Fruit fly (Drosophila melanogaster) whole organism, embryonic: ENCODE data around the gene Prp18.

Experiments used
- B-H2 ChIP-seq: fragments of 200-800 bp; sonication (Bioruptor generic); optimal IDR thresholded peaks from 2 replicates; lab custom pipeline; 2018; ENCODE audit warnings: missing biosample characterization, mild to moderate bottlenecking, missing genetic modification characterization
- Bteb2 ChIP-seq: fragments of 200-800 bp; sonication (Bioruptor generic); optimal IDR thresholded peaks from 2 replicates; lab custom pipeline; 2016; ENCODE audit warnings: missing biosample characterization, missing genetic modification characterization
- C15 ChIP-seq: fragments of 200-800 bp; sonication (Bioruptor generic); IDR thresholded peaks from 3 replicates; pipeline ENCODE4 v1.3.6; 2022; ENCODE audit warnings: missing biosample characterization, missing genetic modification characterization
- CG11398 ChIP-seq: fragments of 200-800 bp; sonication (Bioruptor generic); optimal IDR thresholded peaks from 2 replicates; lab custom pipeline; 2016; ENCODE audit warnings: missing biosample characterization, missing genetic modification characterization
- CG11504 ChIP-seq: fragments of 200-800 bp; sonication (Bioruptor generic); optimal IDR thresholded peaks from 3 replicates; lab custom pipeline; 2019; ENCODE audit warnings: missing biosample characterization, mild to moderate bottlenecking, missing genetic modification characterization, moderate library complexity
- CG11723 ChIP-seq: fragments of 200-800 bp; sonication (Bioruptor generic); optimal IDR thresholded peaks from 2 replicates; lab custom pipeline; 2017; ENCODE audit warnings: missing biosample characterization, mild to moderate bottlenecking, missing genetic modification characterization
- CG12299 ChIP-seq: fragments of 200-800 bp; sonication (Bioruptor generic); optimal IDR thresholded peaks from 2 replicates; lab custom pipeline; 2018; ENCODE audit warnings: missing biosample characterization, mild to moderate bottlenecking, missing genetic modification characterization
- CG14050 ChIP-seq: fragments of 200-800 bp; sonication (Bioruptor generic); IDR thresholded peaks from 3 replicates; pipeline ENCODE4 v1.3.6; 2022; ENCODE audit warnings: missing biosample characterization, missing genetic modification characterization
- CG14441 ChIP-seq: fragments of 200-800 bp; sonication (Bioruptor generic); IDR thresholded peaks from 2 replicates; pipeline ENCODE4 v1.3.6; 2022; ENCODE audit warnings: missing biosample characterization, missing genetic modification characterization
- CG16815 ChIP-seq: fragments of 200-800 bp; sonication (Bioruptor generic); optimal IDR thresholded peaks from 3 replicates; lab custom pipeline; 2017; ENCODE audit warnings: missing biosample characterization, mild to moderate bottlenecking, missing genetic modification characterization
- CG16863 ChIP-seq: fragments of 200-800 bp; sonication (Bioruptor generic); optimal IDR thresholded peaks from 3 replicates; lab custom pipeline; 2016; ENCODE audit warnings: missing biosample characterization, missing genetic modification characterization
- CG17912 ChIP-seq: fragments of 200-800 bp; sonication (Bioruptor generic); optimal IDR thresholded peaks from 2 replicates; lab custom pipeline; 2018; ENCODE audit warnings: missing biosample characterization, mild to moderate bottlenecking, missing genetic modification characterization
- CG18619 ChIP-seq: fragments of 200-800 bp; sonication (Bioruptor generic); optimal IDR thresholded peaks from 3 replicates; lab custom pipeline; 2017; ENCODE audit warnings: missing biosample characterization, mild to moderate bottlenecking, missing genetic modification characterization
- CG2199 ChIP-seq: fragments of 200-800 bp; sonication (Bioruptor generic); IDR thresholded peaks from 3 replicates; pipeline ENCODE4 v1.3.6; 2022; ENCODE audit warnings: missing biosample characterization, missing genetic modification characterization
- CG33213 ChIP-seq: fragments of 200-800 bp; sonication (Bioruptor generic); optimal IDR thresholded peaks from 3 replicates; lab custom pipeline; 2016; ENCODE audit warnings: missing biosample characterization, missing genetic modification characterization
- CG34224 ChIP-seq: fragments of 200-800 bp; sonication (Bioruptor generic); IDR thresholded peaks from 3 replicates; pipeline ENCODE4 v1.3.6; 2022; ENCODE audit warnings: missing biosample characterization, missing genetic modification characterization; ENCODE audit not compliant: partially characterized antibody
- CG4424 ChIP-seq: fragments of 200-800 bp; sonication (Bioruptor generic); optimal IDR thresholded peaks from 3 replicates; lab custom pipeline; 2016; ENCODE audit warnings: missing biosample characterization, missing genetic modification characterization
- CG6689 ChIP-seq: fragments of 200-800 bp; sonication (Bioruptor generic); IDR thresholded peaks from 2 replicates; pipeline ENCODE4 v1.3.6; 2022; ENCODE audit warnings: missing biosample characterization, missing genetic modification characterization
- CG6813 ChIP-seq: fragments of 200-800 bp; sonication (Bioruptor generic); optimal IDR thresholded peaks from 2 replicates; lab custom pipeline; 2017; ENCODE audit warnings: missing biosample characterization, missing genetic modification characterization, mild to moderate bottlenecking, moderate library complexity, missing genetic modification reagents
- CG7839 ChIP-seq: fragments of 200-800 bp; sonication (Bioruptor generic); optimal IDR thresholded peaks from 3 replicates; lab custom pipeline; 2018; ENCODE audit warnings: missing biosample characterization, mild to moderate bottlenecking, missing genetic modification characterization, moderate library complexity
- CG8388 ChIP-seq: fragments of 200-800 bp; sonication (Bioruptor generic); optimal IDR thresholded peaks from 2 replicates; lab custom pipeline; 2019; ENCODE audit warnings: missing biosample characterization, mild to moderate bottlenecking, missing genetic modification characterization, moderate library complexity
- Dref ChIP-seq: fragments of 200-800 bp; sonication (Bioruptor generic); IDR thresholded peaks from 2 replicates; pipeline ENCODE4 v1.3.6; 2022; ENCODE audit warnings: missing biosample characterization, missing genetic modification characterization
- Drgx ChIP-seq: fragments of 200-800 bp; sonication (Bioruptor generic); IDR thresholded peaks from 2 replicates; pipeline ENCODE4 v1.3.6; 2022; ENCODE audit warnings: missing biosample characterization, missing genetic modification characterization
- Elba2 ChIP-seq: fragments of 200-800 bp; sonication (Bioruptor generic); optimal IDR thresholded peaks from 3 replicates; lab custom pipeline; 2016; ENCODE audit warnings: missing biosample characterization, missing genetic modification characterization
- Hr51 ChIP-seq, 2 experiments: fragments of 200-800 bp; sonication (Bioruptor generic); optimal IDR thresholded peaks; 2 replicates in 1 of 2; 3 replicates in 1 of 2; lab custom pipeline; 2016 to 2018; ENCODE audit warnings: missing biosample characterization in 2 of 2, missing genetic modification characterization in 2 of 2, mild to moderate bottlenecking in 1 of 2, moderate library complexity in 1 of 2
- Med ChIP-seq: fragments of 200-800 bp; sonication (Bioruptor generic); peaks from one replicate; lab custom pipeline; 2016; ENCODE audit warnings: missing biosample characterization, missing genetic modification characterization, mild to moderate bottlenecking, inconsistent platforms, moderate library complexity
- Nf-YA ChIP-seq: fragments of 200-800 bp; sonication (Bioruptor generic); IDR thresholded peaks from 2 replicates; pipeline ENCODE4 v1.3.6; 2022; ENCODE audit warnings: missing biosample characterization, missing genetic modification characterization
- Nf-YC ChIP-seq: fragments of 200-800 bp; optimal IDR thresholded peaks from 3 replicates; lab custom pipeline; 2019; ENCODE audit warnings: missing biosample characterization, mild to moderate bottlenecking, missing genetic modification characterization, moderate library complexity
- Sry-δ ChIP-seq: fragments of 200-800 bp; sonication (Bioruptor generic); optimal IDR thresholded peaks from 2 replicates; lab custom pipeline; 2016; ENCODE audit warnings: missing biosample characterization, missing genetic modification characterization
- ap ChIP-seq: fragments of 200-800 bp; sonication (Bioruptor generic); IDR thresholded peaks from 2 replicates; pipeline ENCODE4 v1.3.6; 2022; ENCODE audit warnings: missing biosample characterization, missing genetic modification characterization
- ara ChIP-seq: fragments of 200-800 bp; sonication (Bioruptor generic); IDR thresholded peaks from 2 replicates; pipeline ENCODE4 v1.3.6; 2022; ENCODE audit warnings: missing biosample characterization, missing genetic modification characterization
- ash1 ChIP-seq: fragments of 200-800 bp; sonication (Bioruptor generic); optimal IDR thresholded peaks from 2 replicates; lab custom pipeline; 2018; ENCODE audit warnings: missing biosample characterization, mild to moderate bottlenecking, missing genetic modification characterization
- bcd ChIP-seq: fragments of 200-800 bp; sonication (Bioruptor generic); optimal IDR thresholded peaks from 2 replicates; lab custom pipeline; 2017; ENCODE audit warnings: missing biosample characterization, mild to moderate bottlenecking, missing genetic modification characterization
- crc ChIP-seq: fragments of 200-800 bp; sonication (Bioruptor generic); optimal IDR thresholded peaks from 2 replicates; lab custom pipeline; 2016; ENCODE audit warnings: missing biosample characterization, missing genetic modification characterization
- disco-r ChIP-seq: fragments of 200-800 bp; sonication (Bioruptor generic); optimal IDR thresholded peaks from 2 replicates; lab custom pipeline; 2016; ENCODE audit warnings: missing biosample characterization, missing genetic modification characterization
- emc ChIP-seq: fragments of 200-800 bp; sonication (Bioruptor generic); optimal IDR thresholded peaks from 2 replicates; lab custom pipeline; 2016; ENCODE audit warnings: missing biosample characterization, missing genetic modification characterization
- fd3F ChIP-seq: fragments of 200-800 bp; sonication (Bioruptor generic); optimal IDR thresholded peaks from 2 replicates; lab custom pipeline; 2018; ENCODE audit warnings: missing biosample characterization, mild to moderate bottlenecking, missing genetic modification characterization, moderate library complexity
- ftz-f1 ChIP-seq: fragments of 200-800 bp; sonication (Bioruptor generic); optimal IDR thresholded peaks from 2 replicates; lab custom pipeline; 2016; ENCODE audit warnings: missing biosample characterization, missing genetic modification characterization
- grau ChIP-seq: fragments of 200-800 bp; optimal IDR thresholded peaks from 3 replicates; lab custom pipeline; 2019; ENCODE audit warnings: missing biosample characterization, mild to moderate bottlenecking, missing genetic modification characterization, moderate library complexity
- lola ChIP-seq, 3 experiments: fragments of >200 bp in 2 of 3; fragments of 200-800 bp in 1 of 3; sonication (Bioruptor generic) in 1 of 3; optimal IDR thresholded peaks; 2 replicates each; lab custom pipeline; 2017 to 2019; ENCODE audit warnings: missing biosample characterization in 3 of 3, missing genetic modification characterization in 3 of 3, mild to moderate bottlenecking in 1 of 3, moderate library complexity in 1 of 3
- luna ChIP-seq: fragments of 200-800 bp; sonication (Bioruptor generic); optimal IDR thresholded peaks from 2 replicates; lab custom pipeline; 2016; ENCODE audit warnings: missing biosample characterization, missing genetic modification characterization
- nom ChIP-seq: fragments of 200-800 bp; sonication (Bioruptor generic); optimal IDR thresholded peaks from 2 replicates; lab custom pipeline; 2017; ENCODE audit warnings: missing biosample characterization, missing genetic modification characterization, mild to moderate bottlenecking, moderate library complexity, missing genetic modification reagents
- row ChIP-seq: fragments of 200-800 bp; sonication (Bioruptor generic); IDR thresholded peaks from 3 replicates; pipeline ENCODE4 v1.3.6; 2022; ENCODE audit warnings: missing biosample characterization, missing genetic modification characterization
- sens ChIP-seq: fragments of 200-800 bp; sonication (Bioruptor generic); peaks from one replicate; lab custom pipeline; 2016; ENCODE audit warnings: missing biosample characterization, missing genetic modification characterization
- sens-2 ChIP-seq: fragments of 200-800 bp; sonication (Bioruptor generic); IDR thresholded peaks from 2 replicates; pipeline ENCODE4 v1.3.6; 2022; ENCODE audit warnings: missing biosample characterization, missing genetic modification characterization
- sqz ChIP-seq: fragments of 200-800 bp; sonication (Bioruptor generic); optimal IDR thresholded peaks from 3 replicates; lab custom pipeline; 2018; ENCODE audit warnings: missing biosample characterization, mild to moderate bottlenecking, missing genetic modification characterization
- sr ChIP-seq: fragments of 200-800 bp; sonication (Bioruptor generic); IDR thresholded peaks from 3 replicates; pipeline ENCODE4 v1.3.6; 2022; ENCODE audit warnings: missing biosample characterization, missing genetic modification characterization
- unpg ChIP-seq: fragments of 200-800 bp; sonication (Bioruptor generic); optimal IDR thresholded peaks from 3 replicates; lab custom pipeline; 2018; ENCODE audit warnings: missing biosample characterization, mild to moderate bottlenecking, missing genetic modification characterization, moderate library complexity
- vvl ChIP-seq: fragments of 200-800 bp; sonication (Bioruptor generic); IDR thresholded peaks from 2 replicates; pipeline ENCODE4 v1.3.6; 2022; ENCODE audit warnings: missing biosample characterization, missing genetic modification characterization

The Prp18 gene

DNA sequence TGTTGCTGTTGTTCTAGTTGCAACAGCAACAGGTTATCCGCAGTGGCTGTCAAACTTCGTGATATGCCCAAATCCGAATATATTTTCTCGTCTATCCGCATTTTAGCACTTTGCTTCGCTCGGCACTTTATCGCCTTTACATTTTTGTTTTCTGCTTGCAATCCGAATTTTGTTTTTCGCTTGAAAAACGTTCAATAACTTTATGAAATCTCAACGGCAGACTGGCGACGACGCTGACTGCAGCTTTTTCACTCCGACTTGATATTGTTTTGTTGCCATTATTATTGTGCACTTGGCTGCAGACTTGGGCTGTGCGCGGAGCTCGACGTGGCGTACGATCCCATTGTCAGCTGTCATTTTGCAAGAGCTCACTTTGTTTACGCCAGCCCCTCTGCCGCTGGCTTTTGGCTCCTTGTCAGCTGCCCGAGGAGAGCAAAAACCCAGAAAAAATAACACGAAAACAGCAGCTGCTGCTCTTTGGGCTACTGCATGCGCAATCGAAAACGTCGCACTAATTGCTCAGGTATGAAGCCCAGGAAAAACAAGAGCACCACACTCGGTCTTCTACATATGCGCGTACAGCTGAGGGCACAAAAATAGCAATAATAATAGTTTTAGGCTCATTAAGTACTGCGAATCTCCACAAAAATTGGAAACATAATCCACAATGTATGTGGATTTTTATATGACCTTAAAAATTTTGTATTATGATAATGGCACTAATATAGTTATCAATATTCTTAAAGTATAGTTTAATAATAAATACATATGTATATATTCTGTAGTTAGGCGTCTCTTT is 44.8 kb downstream of the Prp18 start (continued):
- TF ChIP-seq row (GFP tag; lab: Robert Waterston, UW) (no peak), CG4424 (GFP tag; lab: Kevin White, UChicago) (peak; percentile 11), nom (GFP tag; lab: Kevin White, UChicago) (no peak), CG7839 (peak; percentile 22), ftz-f1 (no peak), CG18619 (GFP tag; lab: Kevin White, UChicago) (no peak), CG34224 (GFP tag; lab: Robert Waterston, UW) (no peak), luna (GFP tag; lab: Kevin White, UChicago) (no peak), Hr51 (GFP tag; optimal IDR thresholded peaks at IDR 0.05; lab: Kevin White, UChicago) (peak in 1 of 2 experiments; percentile 18), Med (GFP tag; lab: Kevin White, UChicago) (peak; percentile 9), Drgx (GFP tag; lab: Robert Waterston, UW) (peak; percentile 51), lola (GFP tag; optimal IDR thresholded peaks at IDR 0.05; lab: Kevin White, UChicago) (no peak), grau (tag; lab: Kevin White, UChicago) (peak; percentile 2), CG11398 (no peak), sqz (GFP tag; lab: Kevin White, UChicago) (peak; percentile 10), sens (peak; percentile 48), CG33213 (GFP tag; lab: Kevin White, UChicago) (no peak), disco-r (GFP tag; lab: Kevin White, UChicago) (no peak), CG2199 (0 out of 3 replicates have a peak, but pooled peaks have one; percentile 49), ap (GFP tag; lab: Robert Waterston, UW) (peak; percentile 25; the same call in 1 of the 2 replicates), C15 (no peak), sens-2 (0 out of 2 replicates have a peak, but pooled peaks have one; percentile 10), B-H2 (GFP tag; lab: Kevin White, UChicago) (no peak), Dref (GFP tag; lab: Robert Waterston, UW) (no peak), CG6689 (GFP tag; lab: Robert Waterston, UW) (no peak), fd3F (GFP tag; lab: Kevin White, UChicago) (no peak), unpg (GFP tag; lab: Kevin White, UChicago) (peak; percentile 8), CG14441 (0 out of 2 replicates have a peak, but pooled peaks have one; percentile 5), Elba2 (no peak)

DNA sequence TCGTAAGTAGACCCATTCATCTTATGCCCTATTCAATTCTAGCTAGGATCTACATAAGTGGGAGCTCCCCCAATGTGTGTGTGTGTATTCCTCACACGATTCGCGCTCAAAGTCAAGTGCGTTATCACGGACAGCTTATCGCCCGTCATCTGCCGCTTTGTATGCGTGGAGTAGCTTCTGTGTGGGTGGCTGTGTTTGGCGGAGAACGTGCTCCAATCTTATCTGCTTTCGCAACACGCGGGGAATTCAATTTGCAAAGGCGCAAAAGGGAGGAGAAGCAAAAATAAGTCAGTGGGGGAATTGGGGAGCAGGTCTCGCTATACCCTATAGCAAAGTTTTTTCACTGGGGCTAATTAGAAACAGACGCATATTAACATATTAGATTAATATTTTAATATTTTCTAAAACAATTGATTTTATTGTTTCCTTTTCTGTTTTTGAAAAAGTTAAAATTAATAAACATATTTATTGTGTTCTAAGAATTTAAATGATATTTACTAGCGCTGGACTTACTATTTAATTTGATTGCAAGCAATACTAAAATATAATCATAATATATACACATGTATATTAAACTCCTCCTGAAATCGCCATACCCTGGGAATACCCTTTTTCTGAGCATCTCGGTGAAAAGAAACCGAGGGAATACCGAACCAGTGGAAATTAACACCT is 45.8 kb downstream of the Prp18 start:
- TF ChIP-seq CG14050 (no peak), sr (GFP tag; lab: Robert Waterston, UW) (no peak), CG6813 (GFP tag; lab: Kevin White, UChicago) (no peak), Sry-δ (GFP tag; lab: Kevin White, UChicago) (no peak), CG11504 (tag; lab: Kevin White, UChicago) (peak; percentile 62), emc (GFP tag; lab: Kevin White, UChicago) (no peak), ara (GFP tag; lab: Robert Waterston, UW) (no peak), Nf-YA (GFP tag; lab: Robert Waterston, UW) (no peak), Nf-YC (tag; lab: Kevin White, UChicago) (no peak), ash1 (GFP tag; lab: Kevin White, UChicago) (no peak), CG8388 (GFP tag; lab: Kevin White, UChicago) (no peak), crc (no peak), vvl (GFP tag; lab: Robert Waterston, UW) (0 out of 2 replicates have a peak, but pooled peaks have one; percentile 16), bcd (peak; percentile 48), Bteb2 (no peak), CG12299 (tag; lab: Kevin White, UChicago) (no peak), CG16815 (peak; percentile 54), CG16863 (GFP tag; lab: Kevin White, UChicago) (no peak), CG11723 (no peak), CG17912 (no peak)
